Worm (Caenorhabditis elegans) whole organism, L4 larva: ENCODE results near the gene rnf-121.

Source experiments
- aha-1 ChIP-seq: fragments of 150-350 bp; peaks from one replicate; lab custom pipeline; 2014; ENCODE audit warnings: missing biosample characterization, missing genetic modification characterization
- daf-16 ChIP-seq, 3 experiments: sonication (generic microtip); optimal IDR thresholded peaks; 2 replicates each; lab custom pipeline; 2016 to 2017; ENCODE audit warnings: missing genetic modification characterization in 3 of 3, missing genetic modification reagents in 3 of 3, mild to moderate bottlenecking in 2 of 3, missing compliant biosample characterization in 2 of 3, missing biosample characterization in 1 of 3, moderate library complexity in 1 of 3
- lin-39 ChIP-seq: fragments of 150-350 bp; optimal IDR thresholded peaks from 2 replicates; lab custom pipeline; 2014; ENCODE audit warnings: missing biosample characterization, missing genetic modification reagents, missing genetic modification characterization
- unc-39 ChIP-seq: sonication (generic microtip); optimal IDR thresholded peaks from 2 replicates; lab custom pipeline; 2017; ENCODE audit warnings: missing biosample characterization, missing genetic modification characterization

DNA sequence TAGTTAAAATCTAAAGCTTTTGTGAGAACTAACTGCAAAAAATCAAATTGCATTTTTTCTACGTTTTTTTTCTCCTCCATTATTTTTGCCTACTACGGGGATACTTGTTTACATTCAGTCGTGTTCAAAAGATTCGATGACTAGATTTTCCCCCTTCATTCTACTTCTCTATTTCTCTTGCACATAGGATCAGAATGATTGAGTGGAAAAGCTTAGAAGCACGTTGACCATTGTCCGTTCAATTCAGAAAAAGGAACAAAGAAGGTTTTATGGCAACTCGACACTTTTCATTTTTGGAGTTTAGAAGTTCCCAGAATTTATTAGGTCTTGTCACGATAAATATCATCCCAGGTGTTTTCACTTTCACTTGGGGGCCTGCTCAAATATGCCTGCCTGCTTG, 33.6 kb downstream of the rnf-121 start:
- no peak for TF ChIP-seq aha-1 (tag; lab: Kevin White, UChicago)
- TF ChIP-seq lin-39 (tag; lab: Kevin White, UChicago) = no peak
- TF ChIP-seq daf-16 (GFP tag; optimal IDR thresholded peaks at IDR 0.05; lab: Kevin White, UChicago) = no peak
- no peak for TF ChIP-seq daf-16 (tag; optimal IDR thresholded peaks at IDR 0.05; lab: Kevin White, UChicago)
- no peak for TF ChIP-seq unc-39 (tag; lab: Kevin White, UChicago)
